Worm (Caenorhabditis elegans) whole organism, L4 larva: ENCODE results near the gene bec-1.

Source experiments
- F10B5.3 ChIP-seq: sonication (generic microtip); optimal IDR thresholded peaks from 2 replicates; lab custom pipeline; 2016; ENCODE audit warnings: mild to moderate bottlenecking, missing genetic modification characterization, missing compliant biosample characterization
- R02D3.7 ChIP-seq: fragments of 150-350 bp; sonication (generic microtip); optimal IDR thresholded peaks from 3 replicates; lab custom pipeline; 2014; ENCODE audit warnings: missing biosample characterization, missing genetic modification characterization
- Y48G9A.11 ChIP-seq: fragments of 200-800 bp; sonication (Bioruptor generic); IDR thresholded peaks from 2 replicates; pipeline ENCODE4 v1.3.6; 2022; ENCODE audit warnings: missing genetic modification reagents, missing genetic modification characterization, missing compliant biosample characterization
- Y75B8A.6 ChIP-seq: fragments of 200-800 bp; sonication (Bioruptor generic); IDR thresholded peaks from 2 replicates; pipeline ENCODE4 v1.3.6; 2022; ENCODE audit warnings: missing genetic modification reagents, missing genetic modification characterization, missing compliant biosample characterization
- ZK546.5 ChIP-seq, 2 experiments: sonication (generic microtip); optimal IDR thresholded peaks; 2 replicates each; lab custom pipeline; 2017; ENCODE audit warnings: missing biosample characterization in 2 of 2, missing genetic modification characterization in 2 of 2
- arid-1 ChIP-seq: fragments of 200-800 bp; sonication (Bioruptor generic); conservative IDR thresholded peaks from 2 replicates; pipeline ENCODE4 v1.3.6; 2022; ENCODE audit warnings: missing genetic modification reagents, missing genetic modification characterization, missing compliant biosample characterization
- attf-4 ChIP-seq: sonication (generic microtip); optimal IDR thresholded peaks from 3 replicates; lab custom pipeline; 2017; ENCODE audit warnings: missing biosample characterization, missing genetic modification characterization
- ceh-20 ChIP-seq: fragments of 200-800 bp; sonication (Bioruptor generic); IDR thresholded peaks from 2 replicates; pipeline ENCODE4 v1.3.6; 2022; ENCODE audit warnings: missing genetic modification reagents, missing genetic modification characterization, missing compliant biosample characterization
- ceh-32 ChIP-seq: sonication (generic microtip); optimal IDR thresholded peaks from 2 replicates; lab custom pipeline; 2016; ENCODE audit warnings: mild to moderate bottlenecking, missing genetic modification characterization, missing compliant biosample characterization; ENCODE audit not compliant: poor library complexity
- ceh-62 ChIP-seq: sonication (generic microtip); optimal IDR thresholded peaks from 2 replicates; lab custom pipeline; 2017; ENCODE audit warnings: missing biosample characterization, missing genetic modification characterization
- ceh-82 ChIP-seq: sonication (generic microtip); optimal IDR thresholded peaks from 2 replicates; lab custom pipeline; 2017; ENCODE audit warnings: missing biosample characterization, missing genetic modification characterization
- ces-1 ChIP-seq: fragments of 150-350 bp; sonication (generic microtip); optimal IDR thresholded peaks from 4 replicates; lab custom pipeline; 2014; ENCODE audit warnings: missing biosample characterization, missing genetic modification reagents, missing genetic modification characterization
- daf-12 ChIP-seq: fragments of 150-350 bp; optimal IDR thresholded peaks from 2 replicates; lab custom pipeline; 2014; ENCODE audit warnings: missing biosample characterization, missing genetic modification reagents, missing genetic modification characterization
- daf-16 ChIP-seq, 3 experiments: sonication (generic microtip); optimal IDR thresholded peaks; 2 replicates each; lab custom pipeline; 2016 to 2017; ENCODE audit warnings: missing genetic modification characterization in 3 of 3, missing genetic modification reagents in 3 of 3, mild to moderate bottlenecking in 2 of 3, missing compliant biosample characterization in 2 of 3, missing biosample characterization in 1 of 3, moderate library complexity in 1 of 3
- dmd-9 ChIP-seq: fragments of 200-800 bp; sonication (Bioruptor generic); IDR thresholded peaks from 2 replicates; pipeline ENCODE4 v1.3.6; 2022; ENCODE audit warnings: missing genetic modification reagents, missing genetic modification characterization, missing compliant biosample characterization
- dpl-1 ChIP-seq: fragments of 150-350 bp; optimal IDR thresholded peaks from 2 replicates; lab custom pipeline; 2014; ENCODE audit warnings: missing biosample characterization, missing genetic modification reagents, missing genetic modification characterization
- duxl-1 ChIP-seq: sonication (generic microtip); optimal IDR thresholded peaks from 2 replicates; lab custom pipeline; 2016; ENCODE audit warnings: mild to moderate bottlenecking, missing genetic modification characterization, moderate library complexity, missing compliant biosample characterization; ENCODE audit not compliant: poor library complexity
- dve-1 ChIP-seq: sonication (generic microtip); optimal IDR thresholded peaks from 2 replicates; lab custom pipeline; 2017; ENCODE audit warnings: antibody characterized with exemption, mild to moderate bottlenecking, missing genetic modification characterization, missing compliant biosample characterization; ENCODE audit not compliant: insufficient read depth
- egl-27 ChIP-seq: sonication (generic microtip); optimal IDR thresholded peaks from 3 replicates; lab custom pipeline; 2017; ENCODE audit warnings: missing biosample characterization, missing genetic modification reagents, missing genetic modification characterization
- fos-1 ChIP-seq: fragments of 150-350 bp; optimal IDR thresholded peaks from 2 replicates; lab custom pipeline; 2014; ENCODE audit warnings: missing biosample characterization, missing genetic modification characterization
- hlh-11 ChIP-seq: fragments of 200-800 bp; sonication (Bioruptor generic); optimal IDR thresholded peaks from 2 replicates; lab custom pipeline; 2018; ENCODE audit warnings: mild to moderate bottlenecking, missing genetic modification characterization, missing compliant biosample characterization
- hlh-30 ChIP-seq: sonication (generic microtip); optimal IDR thresholded peaks from 2 replicates; lab custom pipeline; 2017; ENCODE audit warnings: antibody characterized with exemption, mild to moderate bottlenecking, missing genetic modification characterization, missing compliant biosample characterization; ENCODE audit not compliant: insufficient read depth
- hmg-1.1 ChIP-seq: fragments of 200-800 bp; sonication (Bioruptor generic); IDR thresholded peaks from 2 replicates; pipeline ENCODE4 v1.3.6; 2022; ENCODE audit warnings: missing genetic modification reagents, missing genetic modification characterization, missing compliant biosample characterization
- lim-7 ChIP-seq: fragments of 200-800 bp; sonication (Bioruptor generic); IDR thresholded peaks from 2 replicates; pipeline ENCODE4 v1.3.6; 2022; ENCODE audit warnings: missing genetic modification characterization, missing compliant biosample characterization
- lin-1 ChIP-seq: fragments of 200-800 bp; sonication (Bioruptor generic); IDR thresholded peaks from 2 replicates; pipeline ENCODE4 v1.3.6; 2022; ENCODE audit warnings: missing genetic modification reagents, missing genetic modification characterization, missing compliant biosample characterization
- lin-15B ChIP-seq: fragments of 150-350 bp; sonication (generic microtip); optimal IDR thresholded peaks from 3 replicates; lab custom pipeline; 2014; ENCODE audit warnings: missing biosample characterization, missing genetic modification characterization
- lin-29 ChIP-seq: fragments of 200-800 bp; sonication (Bioruptor generic); IDR thresholded peaks from 2 replicates; pipeline ENCODE4 v1.3.6; 2022; ENCODE audit warnings: missing genetic modification reagents, missing genetic modification characterization, missing compliant biosample characterization
- lin-38 ChIP-seq: fragments of 200-800 bp; sonication (Bioruptor generic); IDR thresholded peaks from 2 replicates; pipeline ENCODE4 v1.3.6; 2022; ENCODE audit warnings: missing genetic modification reagents, missing genetic modification characterization, missing compliant biosample characterization
- lin-39 ChIP-seq: fragments of 150-350 bp; optimal IDR thresholded peaks from 2 replicates; lab custom pipeline; 2014; ENCODE audit warnings: missing biosample characterization, missing genetic modification reagents, missing genetic modification characterization
- lsy-2 ChIP-seq, 2 experiments: fragments of 150-350 bp in 1 of 2; sonication (generic microtip) in 1 of 2; optimal IDR thresholded peaks; 2 replicates each; lab custom pipeline; 2014 to 2017; ENCODE audit warnings: missing biosample characterization in 2 of 2, missing genetic modification characterization in 2 of 2
- mdl-1 ChIP-seq, 2 experiments: fragments of 150-350 bp in 1 of 2; sonication (generic microtip) in 1 of 2; optimal IDR thresholded peaks; 2 replicates each; lab custom pipeline; 2014 to 2017; ENCODE audit warnings: missing biosample characterization in 2 of 2, missing genetic modification characterization in 2 of 2
- mdt-29 ChIP-seq: fragments of 200-800 bp; sonication (Bioruptor generic); IDR thresholded peaks from 2 replicates; pipeline ENCODE4 v1.3.6; 2022; ENCODE audit warnings: missing genetic modification reagents, missing genetic modification characterization, missing compliant biosample characterization
- mep-1 ChIP-seq: fragments of 150-350 bp; sonication (generic microtip); optimal IDR thresholded peaks from 3 replicates; lab custom pipeline; 2014; ENCODE audit warnings: missing biosample characterization, missing genetic modification characterization
- mxl-3 ChIP-seq: fragments of 200-800 bp; sonication (Bioruptor generic); optimal IDR thresholded peaks from 2 replicates; lab custom pipeline; 2018; ENCODE audit warnings: mild to moderate bottlenecking, missing genetic modification characterization, missing compliant biosample characterization
- nhr-111 ChIP-seq: fragments of 200-800 bp; sonication (Bioruptor generic); optimal IDR thresholded peaks from 2 replicates; lab custom pipeline; 2018; ENCODE audit warnings: mild to moderate bottlenecking, missing genetic modification characterization, missing compliant biosample characterization
- nhr-6 ChIP-seq: fragments of 150-350 bp; optimal IDR thresholded peaks from 2 replicates; lab custom pipeline; 2014; ENCODE audit warnings: missing biosample characterization, missing genetic modification characterization
- nhr-76 ChIP-seq: fragments of 150-350 bp; optimal IDR thresholded peaks from 2 replicates; lab custom pipeline; 2014; ENCODE audit warnings: missing biosample characterization, missing genetic modification characterization
- pha-4 ChIP-seq, 2 experiments: fragments of 150-350 bp in 1 of 2; fragments of 200-800 bp in 1 of 2; sonication (Bioruptor generic) in 1 of 2; IDR thresholded peaks in 1 of 2; optimal IDR thresholded peaks in 1 of 2; 2 replicates each; pipeline versions ENCODE4 v1.3.6 to Lab custom; 2014 to 2022; ENCODE audit warnings: missing genetic modification characterization in 2 of 2, missing genetic modification reagents in 2 of 2, missing biosample characterization in 1 of 2, missing compliant biosample characterization in 1 of 2
- php-3 ChIP-seq: fragments of 200-800 bp; sonication (Bioruptor generic); IDR thresholded peaks from 2 replicates; pipeline ENCODE4 v1.3.6; 2022; ENCODE audit warnings: missing genetic modification reagents, missing genetic modification characterization, missing compliant biosample characterization
- pqm-1 ChIP-seq: sonication (generic microtip); optimal IDR thresholded peaks from 2 replicates; lab custom pipeline; 2017; ENCODE audit warnings: missing biosample characterization, missing genetic modification characterization
- rbr-2 ChIP-seq: sonication (generic microtip); optimal IDR thresholded peaks from 2 replicates; lab custom pipeline; 2016; ENCODE audit warnings: missing genotype, missing genetic modification characterization, missing compliant biosample characterization
- skn-1 ChIP-seq: fragments of 150-350 bp; optimal IDR thresholded peaks from 2 replicates; lab custom pipeline; 2014; ENCODE audit warnings: missing biosample characterization, missing genetic modification characterization
- snpc-4 ChIP-seq: fragments of 150-350 bp; optimal IDR thresholded peaks from 2 replicates; lab custom pipeline; 2014; ENCODE audit warnings: missing biosample characterization, missing genetic modification characterization
- spr-1 ChIP-seq: sonication (generic microtip); optimal IDR thresholded peaks from 2 replicates; lab custom pipeline; 2016; ENCODE audit warnings: mild to moderate bottlenecking, missing genetic modification characterization, missing compliant biosample characterization
- tag-97 ChIP-seq: fragments of 200-800 bp; sonication (Bioruptor generic); IDR thresholded peaks from 2 replicates; pipeline ENCODE4 v1.3.6; 2022; ENCODE audit warnings: missing genetic modification characterization, missing compliant biosample characterization
- unc-39 ChIP-seq: sonication (generic microtip); optimal IDR thresholded peaks from 2 replicates; lab custom pipeline; 2017; ENCODE audit warnings: missing biosample characterization, missing genetic modification characterization
- vab-7 ChIP-seq: fragments of 200-800 bp; sonication (Bioruptor generic); IDR thresholded peaks from 2 replicates; pipeline ENCODE4 v1.3.6; 2022; ENCODE audit warnings: missing genetic modification reagents, missing genetic modification characterization, missing compliant biosample characterization
- zag-1 ChIP-seq: fragments of 150-350 bp; optimal IDR thresholded peaks from 2 replicates; lab custom pipeline; 2014; ENCODE audit warnings: missing biosample characterization, missing genetic modification characterization
- zfp-3 ChIP-seq: fragments of 200-800 bp; sonication (Bioruptor generic); conservative IDR thresholded peaks from 2 replicates; pipeline ENCODE4 v1.3.6; 2022; ENCODE audit warnings: missing genetic modification reagents, missing genetic modification characterization, missing compliant biosample characterization
- zip-11 ChIP-seq: fragments of 200-800 bp; sonication (Bioruptor generic); IDR thresholded peaks from 2 replicates; pipeline ENCODE4 v1.3.6; 2022; ENCODE audit warnings: missing genetic modification characterization, missing compliant biosample characterization
- zip-2 ChIP-seq: fragments of 150-350 bp; optimal IDR thresholded peaks from 2 replicates; lab custom pipeline; 2014; ENCODE audit warnings: missing biosample characterization, missing genetic modification characterization

bec-1 gene

ce11 chrIV:5655966-5656389 is 8.2 kb downstream of the bec-1 start (continued):
- TF ChIP-seq vab-7 (no peak), mxl-3 (GFP tag; lab: Kevin White, UChicago) (peak; percentile 46), mep-1 (tag; lab: Kevin White, UChicago) (peak; percentile 77), R02D3.7 (tag; lab: Kevin White, UChicago) (no peak), Y48G9A.11 (GFP tag; lab: Robert Waterston, UW) (no peak), lin-15B (tag; lab: Kevin White, UChicago) (peak; percentile 3), egl-27 (tag; lab: Kevin White, UChicago) (no peak), ceh-32 (tag; lab: Kevin White, UChicago) (no peak), arid-1 (GFP tag; lab: Robert Waterston, UW) (no peak), dmd-9 (GFP tag; lab: Robert Waterston, UW) (no peak), ceh-62 (no peak), ceh-20 (no peak), Y75B8A.6 (GFP tag; lab: Robert Waterston, UW) (peak; percentile 43; the same call in 1 of the 2 replicates), zip-2 (tag; lab: Kevin White, UChicago) (no peak), daf-12 (tag; lab: Kevin White, UChicago) (no peak), F10B5.3 (tag; lab: Kevin White, UChicago) (no peak), snpc-4 (tag; lab: Kevin White, UChicago) (no peak), unc-39 (tag; lab: Kevin White, UChicago) (no peak), skn-1 (tag; lab: Kevin White, UChicago) (no peak), rbr-2 (tag; lab: Kevin White, UChicago) (peak; percentile 29), dpl-1 (peak; percentile 83), ZK546.5 (tag; optimal IDR thresholded peaks at IDR 0.05; lab: Kevin White, UChicago) (no peak), nhr-76 (no peak), lin-1 (GFP tag; lab: Robert Waterston, UW) (no peak), daf-16 (GFP tag; optimal IDR thresholded peaks at IDR 0.05; lab: Kevin White, UChicago) (no peak), daf-16 (tag; optimal IDR thresholded peaks at IDR 0.05; lab: Kevin White, UChicago) (peak; percentile 30), fos-1 (tag; lab: Kevin White, UChicago) (no peak), mdt-29 (GFP tag; lab: Robert Waterston, UW) (peak; percentile 22; the same call in 1 of the 2 replicates), pqm-1 (no peak), ceh-82 (tag; lab: Kevin White, UChicago) (no peak), zfp-3 (GFP tag; lab: Robert Waterston, UW) (no peak), nhr-6 (tag; lab: Kevin White, UChicago) (no peak), pha-4 (GFP tag; IDR thresholded peaks at IDR 0.05; lab: Robert Waterston, UW) (peak; percentile 63; the same call in 1 of the 2 replicates), pha-4 (tag; optimal IDR thresholded peaks at IDR 0.05; lab: Kevin White, UChicago) (no peak), lin-38 (GFP tag; lab: Robert Waterston, UW) (0 out of 2 replicates have a peak, but pooled peaks have one; percentile 25), duxl-1 (tag; lab: Kevin White, UChicago) (no peak), ces-1 (GFP tag; lab: Kevin White, UChicago) (no peak), nhr-111 (no peak), hlh-11 (tag; lab: Kevin White, UChicago) (peak; percentile 87), hlh-30 (peak; percentile 51), lsy-2 (tag; optimal IDR thresholded peaks at IDR 0.05; lab: Kevin White, UChicago) (peak in 1 of 2 experiments; percentile 59), dve-1 (peak; percentile 81), mdl-1 (tag; optimal IDR thresholded peaks at IDR 0.05; lab: Kevin White, UChicago) (peak in 1 of 2 experiments; percentile 81), tag-97 (GFP tag; lab: Robert Waterston, UW) (no peak), php-3 (GFP tag; lab: Robert Waterston, UW) (no peak), lim-7 (GFP tag; lab: Robert Waterston, UW) (no peak), lin-39 (tag; lab: Kevin White, UChicago) (no peak), attf-4 (no peak), zag-1 (tag; lab: Kevin White, UChicago) (no peak), spr-1 (tag; lab: Kevin White, UChicago) (peak; percentile 38), zip-11 (GFP tag; lab: Robert Waterston, UW) (no peak), hmg-1.1 (GFP tag; lab: Robert Waterston, UW) (peak; percentile 55), lin-29 (GFP tag; lab: Robert Waterston, UW) (no peak)
